Worm (Caenorhabditis elegans) whole organism, mixed stage, embryonic: Measurements from ENCODE around the gene K02E7.11.

Experiments used
- nhr-76 ChIP-seq: sonication (generic microtip); optimal IDR thresholded peaks from 2 replicates; lab custom pipeline; 2017; ENCODE audit warnings: missing biosample characterization, missing genetic modification characterization
- pha-4 ChIP-seq: fragments of 150-350 bp; optimal IDR thresholded peaks from 2 replicates; lab custom pipeline; 2018; ENCODE audit warnings: missing biosample characterization, missing genetic modification reagents, missing genetic modification characterization

ce11 chrII:1117992-1118729, 42.8 kb upstream of the K02E7.11 start, which contains the start of gene lips-13:
- no peak for TF ChIP-seq nhr-76 (tag; lab: Kevin White, UChicago)
- no peak for TF ChIP-seq pha-4 (tag; lab: Kevin White, UChicago)
